Fruit fly (Drosophila melanogaster) whole organism, embryonic: ENCODE results near the gene CG42876.

Experiments used
- Abd-B ChIP-seq: fragments of 200-800 bp; sonication (Bioruptor generic); optimal IDR thresholded peaks from 2 replicates; lab custom pipeline; 2018; ENCODE audit warnings: missing biosample characterization, mild to moderate bottlenecking, missing genetic modification characterization, moderate library complexity
- CG11398 ChIP-seq: fragments of 200-800 bp; sonication (Bioruptor generic); optimal IDR thresholded peaks from 2 replicates; lab custom pipeline; 2016; ENCODE audit warnings: missing biosample characterization, missing genetic modification characterization
- CG11560 ChIP-seq: fragments of 200-800 bp; sonication (Bioruptor generic); IDR thresholded peaks from 3 replicates; pipeline ENCODE4 v1.3.6; 2022; ENCODE audit warnings: missing biosample characterization, missing genetic modification characterization
- CG12219 ChIP-seq: fragments of 200-800 bp; sonication (Bioruptor generic); optimal IDR thresholded peaks from 3 replicates; lab custom pipeline; 2018; ENCODE audit warnings: missing biosample characterization, mild to moderate bottlenecking, missing genetic modification characterization
- CG31365 ChIP-seq: fragments of 200-800 bp; sonication (Bioruptor generic); optimal IDR thresholded peaks from 2 replicates; lab custom pipeline; 2018; ENCODE audit warnings: missing biosample characterization, mild to moderate bottlenecking, missing genetic modification characterization
- CG3838 ChIP-seq: fragments of 200-800 bp; sonication (Bioruptor generic); optimal IDR thresholded peaks from 3 replicates; lab custom pipeline; 2016; ENCODE audit warnings: missing biosample characterization, missing genetic modification characterization
- CG3995 ChIP-seq: fragments of 200-800 bp; sonication (Bioruptor generic); optimal IDR thresholded peaks from 3 replicates; lab custom pipeline; 2016; ENCODE audit warnings: missing biosample characterization, missing genetic modification characterization
- CG4424 ChIP-seq: fragments of 200-800 bp; sonication (Bioruptor generic); optimal IDR thresholded peaks from 3 replicates; lab custom pipeline; 2016; ENCODE audit warnings: missing biosample characterization, missing genetic modification characterization
- CG8281 ChIP-seq: fragments of 200-800 bp; sonication (Bioruptor generic); optimal IDR thresholded peaks from 2 replicates; lab custom pipeline; 2018; ENCODE audit warnings: missing biosample characterization, mild to moderate bottlenecking, missing genetic modification characterization, moderate library complexity
- CG8290 ChIP-seq, 3 experiments: fragments of 200-800 bp; sonication (Bioruptor generic); optimal IDR thresholded peaks; 2 replicates each; lab custom pipeline; 2016 to 2019; ENCODE audit warnings: missing biosample characterization in 3 of 3, missing genetic modification characterization in 3 of 3, mild to moderate bottlenecking in 2 of 3, moderate library complexity in 1 of 3
- CG9817 ChIP-seq: fragments of 200-800 bp; sonication (Bioruptor generic); optimal IDR thresholded peaks from 2 replicates; lab custom pipeline; 2018; ENCODE audit warnings: missing biosample characterization, mild to moderate bottlenecking, missing genetic modification characterization, moderate library complexity
- CTCF ChIP-seq: fragments of 200-800 bp; sonication (Bioruptor generic); optimal IDR thresholded peaks from 2 replicates; lab custom pipeline; 2017; ENCODE audit warnings: missing biosample characterization, mild to moderate bottlenecking, missing genetic modification characterization, moderate library complexity
- Eip74EF ChIP-seq, 2 experiments: fragments of 200-800 bp in 1 of 2; fragments of >200 bp in 1 of 2; sonication (Bioruptor generic) in 1 of 2; optimal IDR thresholded peaks; 2 replicates each; lab custom pipeline; 2017 to 2019; ENCODE audit warnings: missing biosample characterization in 2 of 2, missing genetic modification characterization in 2 of 2, mild to moderate bottlenecking in 1 of 2, moderate library complexity in 1 of 2
- HmgZ ChIP-seq: fragments of 200-800 bp; sonication (Bioruptor generic); optimal IDR thresholded peaks from 2 replicates; lab custom pipeline; 2018; ENCODE audit warnings: missing biosample characterization, mild to moderate bottlenecking, missing genetic modification characterization
- Mrtf ChIP-seq: fragments of 200-800 bp; sonication (Bioruptor generic); IDR thresholded peaks from 3 replicates; pipeline ENCODE4 v1.3.6; 2022; ENCODE audit warnings: missing biosample characterization, missing genetic modification characterization
- NC2β ChIP-seq: fragments of 200-800 bp; sonication (Bioruptor generic); optimal IDR thresholded peaks from 2 replicates; lab custom pipeline; 2016; ENCODE audit warnings: missing biosample characterization, missing genetic modification characterization
- NK7.1 ChIP-seq: fragments of 200-800 bp; sonication (Bioruptor generic); optimal IDR thresholded peaks from 3 replicates; lab custom pipeline; 2016; ENCODE audit warnings: missing biosample characterization, missing genetic modification characterization
- Oaz ChIP-seq: fragments of 200-800 bp; sonication (Bioruptor generic); IDR thresholded peaks from 2 replicates; pipeline ENCODE4 v1.3.6; 2022; ENCODE audit warnings: missing biosample characterization, missing genetic modification characterization
- Oli ChIP-seq: fragments of 200-800 bp; sonication (Bioruptor generic); optimal IDR thresholded peaks from 2 replicates; lab custom pipeline; 2018; ENCODE audit warnings: missing biosample characterization, mild to moderate bottlenecking, missing genetic modification characterization, moderate library complexity
- PHDP ChIP-seq: fragments of 200-800 bp; sonication (Bioruptor generic); optimal IDR thresholded peaks from 3 replicates; lab custom pipeline; 2018; ENCODE audit warnings: missing biosample characterization, mild to moderate bottlenecking, missing genetic modification characterization, moderate library complexity
- Ssrp ChIP-seq: fragments of 200-800 bp; sonication (Bioruptor generic); optimal IDR thresholded peaks from 2 replicates; lab custom pipeline; 2018; ENCODE audit warnings: missing biosample characterization, mild to moderate bottlenecking, missing genetic modification characterization, moderate library complexity
- abd-A ChIP-seq: fragments of 200-800 bp; sonication (Bioruptor generic); optimal IDR thresholded peaks from 3 replicates; lab custom pipeline; 2019; ENCODE audit warnings: missing biosample characterization, mild to moderate bottlenecking, missing genetic modification characterization, moderate library complexity
- ato ChIP-seq: fragments of 200-800 bp; sonication (Bioruptor generic); IDR thresholded peaks from 2 replicates; pipeline ENCODE4 v1.3.6; 2022; ENCODE audit warnings: missing biosample characterization, missing genetic modification characterization; ENCODE audit not compliant: partially characterized antibody
- exex ChIP-seq: fragments of 200-800 bp; sonication (Bioruptor generic); optimal IDR thresholded peaks from 4 replicates; lab custom pipeline; 2018; ENCODE audit warnings: missing biosample characterization, mild to moderate bottlenecking, missing genetic modification characterization, moderate library complexity
- gce ChIP-seq: fragments of 200-800 bp; sonication (Bioruptor generic); IDR thresholded peaks from 3 replicates; pipeline ENCODE4 v1.3.6; 2022; ENCODE audit warnings: missing biosample characterization, missing genetic modification characterization
- hkb ChIP-seq, 2 experiments: fragments of 200-800 bp in 1 of 2; fragments of >200 bp in 1 of 2; sonication (Bioruptor generic) in 1 of 2; IDR thresholded peaks in 1 of 2; optimal IDR thresholded peaks in 1 of 2; 2 replicates each; pipeline versions ENCODE4 v1.3.6 to Lab custom; 2017 to 2022; ENCODE audit warnings: missing biosample characterization in 1 of 2, missing genetic modification characterization in 1 of 2
- kay ChIP-seq: fragments of 200-800 bp; sonication (Bioruptor generic); optimal IDR thresholded peaks from 2 replicates; lab custom pipeline; 2016; ENCODE audit warnings: missing biosample characterization, missing genetic modification characterization
- kni ChIP-seq: fragments of 200-800 bp; sonication (Bioruptor generic); optimal IDR thresholded peaks from 3 replicates; lab custom pipeline; 2017; ENCODE audit warnings: mild to moderate bottlenecking, missing biosample characterization, missing genetic modification reagents, missing genetic modification characterization
- onecut ChIP-seq: fragments of 200-800 bp; sonication (Bioruptor generic); IDR thresholded peaks from 2 replicates; pipeline ENCODE4 v1.3.6; 2022; ENCODE audit warnings: missing biosample characterization, missing genetic modification characterization
- psq ChIP-seq: fragments of 200-800 bp; sonication (Bioruptor generic); optimal IDR thresholded peaks from 2 replicates; lab custom pipeline; 2017; ENCODE audit warnings: missing biosample characterization, missing genetic modification characterization
- ro ChIP-seq: fragments of 200-800 bp; sonication (Bioruptor generic); IDR thresholded peaks from 2 replicates; pipeline ENCODE4 v1.3.6; 2022; ENCODE audit warnings: missing biosample characterization, missing genetic modification characterization
- salm ChIP-seq: fragments of 200-800 bp; sonication (Bioruptor generic); optimal IDR thresholded peaks from 2 replicates; lab custom pipeline; 2018; ENCODE audit warnings: missing biosample characterization, mild to moderate bottlenecking, missing genetic modification characterization
- sima ChIP-seq: fragments of 200-800 bp; sonication (Bioruptor generic); optimal IDR thresholded peaks from 2 replicates; lab custom pipeline; 2016; ENCODE audit warnings: missing biosample characterization, missing genetic modification characterization
- so ChIP-seq: fragments of 200-800 bp; sonication (Bioruptor generic); IDR thresholded peaks from 3 replicates; pipeline ENCODE4 v1.3.6; 2022; ENCODE audit warnings: missing biosample characterization, missing genetic modification characterization
- unpg ChIP-seq: fragments of 200-800 bp; sonication (Bioruptor generic); optimal IDR thresholded peaks from 3 replicates; lab custom pipeline; 2018; ENCODE audit warnings: missing biosample characterization, mild to moderate bottlenecking, missing genetic modification characterization, moderate library complexity
- wor ChIP-seq: fragments of 200-800 bp; sonication (Bioruptor generic); IDR thresholded peaks from 2 replicates; pipeline ENCODE4 v1.3.6; 2022; ENCODE audit warnings: missing biosample characterization, missing genetic modification characterization

The CG42876 gene

dm6 chr2L:15835558-15835957 is 23.6 kb upstream of the CG42876 start, which contains the start of gene CG18518:
Gene CG18518, minus strand, starts transcription at chr2L:15835658.
- no peak for TF ChIP-seq CG4424 (GFP tag; lab: Kevin White, UChicago)
- TF ChIP-seq CG8281 = no peak
- no peak for TF ChIP-seq HmgZ
- no peak for TF ChIP-seq salm (tag; lab: Kevin White, UChicago)
- no peak for TF ChIP-seq wor (GFP tag; lab: Robert Waterston, UW)
- TF ChIP-seq ato (GFP tag; lab: Robert Waterston, UW) = no peak

- no peak for TF ChIP-seq kni (GFP tag; lab: Kevin White, UChicago)
- TF ChIP-seq hkb (optimal IDR thresholded peaks at IDR 0.05; lab: Kevin White, UChicago) = no peak
- TF ChIP-seq hkb (GFP tag; IDR thresholded peaks at IDR 0.05; lab: Robert Waterston, UW) = no peak
- TF ChIP-seq abd-A = peak; percentile 90
- TF ChIP-seq CG3995 (GFP tag; lab: Kevin White, UChicago) = no peak
- no peak for TF ChIP-seq NC2β
These were observed 15.6 kb downstream of the CG42876 start for dm6 chr2L:15796300-15796699.

- no peak for TF ChIP-seq CG31365 (tag; lab: Kevin White, UChicago)
- TF ChIP-seq CG9817 (tag; lab: Kevin White, UChicago) = no peak
- TF ChIP-seq psq (GFP tag; lab: Kevin White, UChicago) = no peak
- no peak for TF ChIP-seq kay (GFP tag; lab: Kevin White, UChicago)
- no peak for TF ChIP-seq CG11398
- no peak for TF ChIP-seq Mrtf (GFP tag; lab: Robert Waterston, UW)
- TF ChIP-seq Oli = no peak
- no peak for TF ChIP-seq Eip74EF (GFP tag; optimal IDR thresholded peaks at IDR 0.05; lab: Kevin White, UChicago)
- TF ChIP-seq Oaz (GFP tag; lab: Robert Waterston, UW) = no peak
- TF ChIP-seq CG3838 (GFP tag; lab: Kevin White, UChicago) = no peak
- no peak for TF ChIP-seq CG8290 (GFP tag; optimal IDR thresholded peaks at IDR 0.05; lab: Kevin White, UChicago)
- TF ChIP-seq CG8290 (tag; optimal IDR thresholded peaks at IDR 0.05; lab: Kevin White, UChicago) = no peak
These were observed 28.2 kb downstream of the CG42876 start, which contains the start of gene t-Grip91 for dm6 chr2L:15783785-15784184. Gene t-Grip91, plus strand, starts transcription at chr2L:15784085.

dm6 chr2L:15782996-15783395 is 28.9 kb downstream of the CG42876 start:
- TF ChIP-seq NK7.1 (GFP tag; lab: Kevin White, UChicago) = no peak
- TF ChIP-seq CTCF (GFP tag; lab: Kevin White, UChicago) = peak; percentile 73
- TF ChIP-seq, all 482 proteins: peak for 1

dm6 chr2L:15776752-15777151 is 35.2 kb downstream of the CG42876 start, which contains the start of gene CG43760:
Gene CG43760, minus strand, starts transcription at chr2L:15776852.
- no peak for TF ChIP-seq Ssrp (tag; lab: Kevin White, UChicago)
- TF ChIP-seq ro (GFP tag; lab: Robert Waterston, UW) = no peak
- TF ChIP-seq unpg (GFP tag; lab: Kevin White, UChicago) = no peak
- TF ChIP-seq gce = no peak
- no peak for TF ChIP-seq sima (GFP tag; lab: Kevin White, UChicago)
- no peak for TF ChIP-seq Abd-B (GFP tag; lab: Kevin White, UChicago)
- TF ChIP-seq PHDP (tag; lab: Kevin White, UChicago) = no peak
- no peak for TF ChIP-seq onecut (GFP tag; lab: Robert Waterston, UW)
- no peak for TF ChIP-seq abd-A
- TF ChIP-seq so = no peak
- TF ChIP-seq exex (tag; lab: Kevin White, UChicago) = no peak
- no peak for TF ChIP-seq CG12219
- no peak for TF ChIP-seq CG11560 (tag; lab: Robert Waterston, UW)
